Worm (Caenorhabditis elegans) whole organism, L4 larva: ENCODE measurements around the gene K09F6.6.

Experiments used
- R02D3.7 ChIP-seq: fragments of 150-350 bp; sonication (generic microtip); optimal IDR thresholded peaks from 3 replicates; lab custom pipeline; 2014; ENCODE audit warnings: missing biosample characterization, missing genetic modification characterization
- dpl-1 ChIP-seq: fragments of 150-350 bp; optimal IDR thresholded peaks from 2 replicates; lab custom pipeline; 2014; ENCODE audit warnings: missing biosample characterization, missing genetic modification reagents, missing genetic modification characterization
- hlh-30 ChIP-seq: sonication (generic microtip); optimal IDR thresholded peaks from 2 replicates; lab custom pipeline; 2017; ENCODE audit warnings: antibody characterized with exemption, mild to moderate bottlenecking, missing genetic modification characterization, missing compliant biosample characterization; ENCODE audit not compliant: insufficient read depth
- lin-29 ChIP-seq: fragments of 200-800 bp; sonication (Bioruptor generic); IDR thresholded peaks from 2 replicates; pipeline ENCODE4 v1.3.6; 2022; ENCODE audit warnings: missing genetic modification reagents, missing genetic modification characterization, missing compliant biosample characterization
- madf-5 ChIP-seq, 2 experiments: fragments of 200-800 bp; sonication (Bioruptor generic); IDR thresholded peaks; 2 replicates each; pipeline ENCODE4 v1.3.6; 2022; ENCODE audit warnings: missing compliant biosample characterization in 2 of 2, missing genetic modification characterization in 2 of 2
- mdl-1 ChIP-seq, 2 experiments: fragments of 150-350 bp in 1 of 2; sonication (generic microtip) in 1 of 2; optimal IDR thresholded peaks; 2 replicates each; lab custom pipeline; 2014 to 2017; ENCODE audit warnings: missing biosample characterization in 2 of 2, missing genetic modification characterization in 2 of 2
- nhr-11 ChIP-seq: fragments of 150-350 bp; optimal IDR thresholded peaks from 2 replicates; lab custom pipeline; 2014; ENCODE audit warnings: missing biosample characterization, missing genetic modification characterization
- pha-4 ChIP-seq, 2 experiments: fragments of 150-350 bp in 1 of 2; fragments of 200-800 bp in 1 of 2; sonication (Bioruptor generic) in 1 of 2; IDR thresholded peaks in 1 of 2; optimal IDR thresholded peaks in 1 of 2; 2 replicates each; pipeline versions ENCODE4 v1.3.6 to Lab custom; 2014 to 2022; ENCODE audit warnings: missing genetic modification characterization in 2 of 2, missing genetic modification reagents in 2 of 2, missing biosample characterization in 1 of 2, missing compliant biosample characterization in 1 of 2
- pqm-1 ChIP-seq: sonication (generic microtip); optimal IDR thresholded peaks from 2 replicates; lab custom pipeline; 2017; ENCODE audit warnings: missing biosample characterization, missing genetic modification characterization
- skn-1 ChIP-seq: fragments of 150-350 bp; optimal IDR thresholded peaks from 2 replicates; lab custom pipeline; 2014; ENCODE audit warnings: missing biosample characterization, missing genetic modification characterization
- snpc-4 ChIP-seq: fragments of 150-350 bp; optimal IDR thresholded peaks from 2 replicates; lab custom pipeline; 2014; ENCODE audit warnings: missing biosample characterization, missing genetic modification characterization
- unc-130 ChIP-seq: sonication (generic microtip); optimal IDR thresholded peaks from 2 replicates; lab custom pipeline; 2016; ENCODE audit warnings: missing genetic modification reagents, missing genetic modification characterization, missing compliant biosample characterization

ce11 chrII:2279263-2279662 lies at the start of gene K09F6.6:
- no peak for TF ChIP-seq madf-5 (GFP tag; IDR thresholded peaks at IDR 0.05; lab: Robert Waterston, UW)
- no peak for TF ChIP-seq mdl-1 (tag; optimal IDR thresholded peaks at IDR 0.05; lab: Kevin White, UChicago)
- TF ChIP-seq dpl-1 (GFP tag; lab: Kevin White, UChicago): no peak
- no peak for TF ChIP-seq hlh-30
- no peak for TF ChIP-seq nhr-11 (tag; lab: Kevin White, UChicago)
- no peak for TF ChIP-seq unc-130 (GFP tag; lab: Kevin White, UChicago)
- no peak for TF ChIP-seq skn-1 (tag; lab: Kevin White, UChicago)
- TF ChIP-seq pqm-1 (tag; lab: Kevin White, UChicago): no peak
- TF ChIP-seq pha-4 (GFP tag; IDR thresholded peaks at IDR 0.05; lab: Robert Waterston, UW): no peak
- no peak for TF ChIP-seq pha-4 (tag; optimal IDR thresholded peaks at IDR 0.05; lab: Kevin White, UChicago)
- TF ChIP-seq R02D3.7: no peak
- TF ChIP-seq snpc-4 (tag; lab: Kevin White, UChicago): no peak
- TF ChIP-seq lin-29: no peak
